Worm (Caenorhabditis elegans) whole organism, L4/young adult: ENCODE data around the gene acp-4.

Source experiments
- W03F9.2 ChIP-seq: fragments of 150-350 bp; optimal IDR thresholded peaks from 2 replicates; lab custom pipeline; 2014; ENCODE audit warnings: missing biosample characterization, missing genetic modification characterization
- dao-5 ChIP-seq: sonication (generic microtip); optimal IDR thresholded peaks from 2 replicates; lab custom pipeline; 2016; ENCODE audit warnings: missing genotype, missing genetic modification characterization, moderate library complexity, missing compliant biosample characterization

DNA sequence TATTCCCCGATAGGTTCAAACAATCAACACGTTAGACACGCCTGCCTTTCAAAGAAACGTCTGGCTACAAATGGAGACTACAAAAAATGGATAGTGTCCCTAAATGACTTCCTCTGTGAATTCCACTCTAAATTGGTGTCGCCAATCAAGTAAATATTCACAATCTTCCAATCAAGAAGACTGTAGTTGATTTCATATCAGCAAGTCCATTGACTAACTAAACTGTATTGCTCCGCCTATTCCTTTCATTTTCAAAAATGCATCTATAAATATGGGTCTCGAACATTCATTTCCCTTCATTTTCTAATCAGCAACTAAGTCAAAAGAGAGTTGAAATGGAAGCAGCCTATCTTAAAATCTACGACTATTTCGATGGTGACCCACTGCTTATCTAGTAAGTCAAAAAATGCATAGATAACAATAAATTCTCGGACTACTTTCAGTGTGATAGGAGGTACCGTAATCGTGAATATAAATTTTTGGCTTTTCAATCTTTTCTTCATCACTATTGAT lies 46.8 kb downstream of the acp-4 start, which contains the start of gene drd-1:
- TF ChIP-seq dao-5 (tag; lab: Kevin White, UChicago) = no peak
- TF ChIP-seq W03F9.2 (tag; lab: Kevin White, UChicago) = no peak
